Worm (Caenorhabditis elegans): ENCODE data around the gene C18H9.5.

The C18H9.5 gene

ce11 chrII:6695388-6695787 is at the start of gene C18H9.5:
Gene C18H9.5, minus strand, starts transcription at chrII:6695566.
- TF ChIP-seq W03F9.2 (tag; optimal IDR thresholded peaks at IDR 0.05) (no peak), dao-5 (tag; optimal IDR thresholded peaks at IDR 0.05) (no peak), him-1 (tag; optimal IDR thresholded peaks at IDR 0.05) (no peak)

- TF ChIP-seq W03F9.2 (tag; optimal IDR thresholded peaks at IDR 0.05) (no peak), dao-5 (tag; optimal IDR thresholded peaks at IDR 0.05) (no peak), him-1 (tag; optimal IDR thresholded peaks at IDR 0.05) (no peak)
These were observed 49.3 kb upstream of the C18H9.5 start, which contains the start of gene ins-15 for ce11 chrII:6744648-6745047. Gene ins-15, minus strand, starts transcription at chrII:6744748.

- TF ChIP-seq dao-5 (tag; optimal IDR thresholded peaks at IDR 0.05) (no peak), him-1 (tag; optimal IDR thresholded peaks at IDR 0.05) (no peak), W03F9.2 (tag; optimal IDR thresholded peaks at IDR 0.05) (no peak)
These were observed 47.2 kb upstream of the C18H9.5 start, which contains the start of gene F41G3.6 for ce11 chrII:6742614-6743013. Gene F41G3.6, plus strand, starts transcription at chrII:6742914.

- TF ChIP-seq him-1 (tag; optimal IDR thresholded peaks at IDR 0.05): peak; percentile 12
- TF ChIP-seq dao-5 (tag; optimal IDR thresholded peaks at IDR 0.05): no peak
These were observed 46.1 kb upstream of the C18H9.5 start, which contains the start of gene exos-8 for ce11 chrII:6741428-6741827. Gene exos-8, plus strand, starts transcription at chrII:6741691.

- TF ChIP-seq dao-5 (tag; optimal IDR thresholded peaks at IDR 0.05) (no peak), him-1 (tag; optimal IDR thresholded peaks at IDR 0.05) (no peak), W03F9.2 (tag; optimal IDR thresholded peaks at IDR 0.05) (no peak)
These were observed 41.2 kb upstream of the C18H9.5 start, which contains the start of gene T14B4.1 for ce11 chrII:6736604-6737003. Gene T14B4.1, plus strand, starts transcription at chrII:6736904.

- TF ChIP-seq him-1 (tag; optimal IDR thresholded peaks at IDR 0.05) (no peak), dao-5 (tag; optimal IDR thresholded peaks at IDR 0.05) (no peak), W03F9.2 (tag; optimal IDR thresholded peaks at IDR 0.05) (no peak)
These were observed 40.7 kb upstream of the C18H9.5 start, which contains the start of gene mrps-18.C for ce11 chrII:6736066-6736465. Gene mrps-18.C, plus strand, starts transcription at chrII:6736203.

- TF ChIP-seq W03F9.2 (tag; optimal IDR thresholded peaks at IDR 0.05) (peak; percentile 46), dao-5 (tag; optimal IDR thresholded peaks at IDR 0.05) (no peak)
These were observed 39.3 kb upstream of the C18H9.5 start, which contains the start of gene T14B4.3 for ce11 chrII:6734674-6735073. Gene T14B4.3, plus strand, starts transcription at chrII:6734937.

- TF ChIP-seq dao-5 (tag; optimal IDR thresholded peaks at IDR 0.05) (no peak), him-1 (tag; optimal IDR thresholded peaks at IDR 0.05) (no peak), W03F9.2 (tag; optimal IDR thresholded peaks at IDR 0.05) (no peak)
These were observed 38.4 kb upstream of the C18H9.5 start, which contains the start of gene T14B4.9 for ce11 chrII:6733718-6734117. Gene T14B4.9, minus strand, starts transcription at chrII:6733818.

- no peak for TF ChIP-seq dao-5 (tag; optimal IDR thresholded peaks at IDR 0.05)
- TF ChIP-seq W03F9.2 (tag; optimal IDR thresholded peaks at IDR 0.05): no peak
- no peak for TF ChIP-seq him-1 (tag; optimal IDR thresholded peaks at IDR 0.05)
These were observed 34.0 kb upstream of the C18H9.5 start, which contains the start of gene T14B4.8 for ce11 chrII:6729331-6729730. Gene T14B4.8, minus strand, starts transcription at chrII:6729390.

- TF ChIP-seq him-1 (tag; optimal IDR thresholded peaks at IDR 0.05) (no peak), dao-5 (tag; optimal IDR thresholded peaks at IDR 0.05) (no peak), W03F9.2 (tag; optimal IDR thresholded peaks at IDR 0.05) (no peak)
These were observed 31.4 kb upstream of the C18H9.5 start for ce11 chrII:6726814-6727213.

- TF ChIP-seq him-1 (tag; optimal IDR thresholded peaks at IDR 0.05) (peak; percentile 49), W03F9.2 (tag; optimal IDR thresholded peaks at IDR 0.05) (no peak)
These were observed 26.2 kb upstream of the C18H9.5 start for ce11 chrII:6721581-6721980.

- TF ChIP-seq W03F9.2 (tag; optimal IDR thresholded peaks at IDR 0.05) (no peak), him-1 (tag; optimal IDR thresholded peaks at IDR 0.05) (no peak), dao-5 (tag; optimal IDR thresholded peaks at IDR 0.05) (no peak)
These were observed 22.9 kb upstream of the C18H9.5 start, which contains the start of gene tsp-10 for ce11 chrII:6718221-6718620. Gene tsp-10, plus strand, starts transcription at chrII:6718586.

ce11 chrII:6716638-6717037 is 21.3 kb upstream of the C18H9.5 start, which contains the start of the genes T14B4.5 and T14B4.20:
Gene T14B4.5, plus strand, starts transcription at chrII:6716863.
Gene T14B4.20, plus strand, starts transcription at chrII:6716901.
- TF ChIP-seq dao-5 (tag; optimal IDR thresholded peaks at IDR 0.05) (no peak), him-1 (tag; optimal IDR thresholded peaks at IDR 0.05) (no peak), W03F9.2 (tag; optimal IDR thresholded peaks at IDR 0.05) (no peak)

- no peak for TF ChIP-seq W03F9.2 (tag; optimal IDR thresholded peaks at IDR 0.05)
- TF ChIP-seq dao-5 (tag; optimal IDR thresholded peaks at IDR 0.05): no peak
- TF ChIP-seq him-1 (tag; optimal IDR thresholded peaks at IDR 0.05): no peak
These were observed 20.5 kb upstream of the C18H9.5 start for ce11 chrII:6715853-6716252.

- TF ChIP-seq dao-5 (tag; optimal IDR thresholded peaks at IDR 0.05): no peak
- no peak for TF ChIP-seq W03F9.2 (tag; optimal IDR thresholded peaks at IDR 0.05)
- no peak for TF ChIP-seq him-1 (tag; optimal IDR thresholded peaks at IDR 0.05)
These were observed 18.5 kb upstream of the C18H9.5 start, which contains the start of gene dpy-2 for ce11 chrII:6713832-6714342. Gene dpy-2, plus strand, starts transcription at chrII:6714292.
